Fruit fly (Drosophila melanogaster) whole organism, embryonic: ENCODE data around the gene CG12948.

Experiments
- Asciz ChIP-seq: fragments of 200-800 bp; sonication (Bioruptor generic); optimal IDR thresholded peaks from 2 replicates; lab custom pipeline; 2017; ENCODE audit warnings: missing biosample characterization, mild to moderate bottlenecking, missing genetic modification characterization, missing genetic modification reagents
- CG10274 ChIP-seq: fragments of 200-800 bp; sonication (Bioruptor generic); optimal IDR thresholded peaks from 3 replicates; lab custom pipeline; 2017; ENCODE audit warnings: missing biosample characterization, mild to moderate bottlenecking, missing genetic modification characterization
- CG10959 ChIP-seq: fragments of 200-800 bp; sonication (Bioruptor generic); IDR thresholded peaks from 2 replicates; pipeline ENCODE4 v1.3.6; 2022; ENCODE audit warnings: missing biosample characterization, missing genetic modification characterization
- CG10979 ChIP-seq: fragments of 200-800 bp; sonication (Bioruptor generic); optimal IDR thresholded peaks from 2 replicates; lab custom pipeline; 2018; ENCODE audit warnings: missing biosample characterization, mild to moderate bottlenecking, missing genetic modification characterization, moderate library complexity
- CG12769 ChIP-seq: fragments of 200-800 bp; sonication (Bioruptor generic); optimal IDR thresholded peaks from 2 replicates; lab custom pipeline; 2019; ENCODE audit warnings: missing biosample characterization, mild to moderate bottlenecking, missing genetic modification characterization, moderate library complexity
- CG13424 ChIP-seq: fragments of 200-800 bp; sonication (Bioruptor generic); optimal IDR thresholded peaks from 2 replicates; lab custom pipeline; 2019; ENCODE audit warnings: missing biosample characterization, mild to moderate bottlenecking, missing genetic modification characterization, moderate library complexity
- CG15696 ChIP-seq: fragments of 200-800 bp; sonication (Bioruptor generic); optimal IDR thresholded peaks from 2 replicates; lab custom pipeline; 2019; ENCODE audit warnings: missing biosample characterization, mild to moderate bottlenecking, missing genetic modification characterization, moderate library complexity
- CG1602 ChIP-seq: fragments of 200-800 bp; sonication (Bioruptor generic); optimal IDR thresholded peaks from 3 replicates; lab custom pipeline; 2016; ENCODE audit warnings: missing biosample characterization, missing genetic modification characterization
- CG17802 ChIP-seq: fragments of 200-800 bp; sonication (Bioruptor generic); optimal IDR thresholded peaks from 2 replicates; lab custom pipeline; 2018; ENCODE audit warnings: missing biosample characterization, mild to moderate bottlenecking, missing genetic modification characterization, moderate library complexity
- CG17829 ChIP-seq: fragments of 200-800 bp; optimal IDR thresholded peaks from 2 replicates; lab custom pipeline; 2019; ENCODE audit warnings: missing biosample characterization, mild to moderate bottlenecking, missing genetic modification characterization, moderate library complexity
- CG18011 ChIP-seq: fragments of 200-800 bp; sonication (Bioruptor generic); optimal IDR thresholded peaks from 2 replicates; lab custom pipeline; 2017; ENCODE audit warnings: missing biosample characterization, missing genetic modification characterization, mild to moderate bottlenecking, moderate library complexity, missing genotype
- CG33213 ChIP-seq: fragments of 200-800 bp; sonication (Bioruptor generic); optimal IDR thresholded peaks from 3 replicates; lab custom pipeline; 2016; ENCODE audit warnings: missing biosample characterization, missing genetic modification characterization
- CG33557 ChIP-seq: fragments of 200-800 bp; sonication (Bioruptor generic); optimal IDR thresholded peaks from 2 replicates; lab custom pipeline; 2019; ENCODE audit warnings: missing biosample characterization, mild to moderate bottlenecking, missing genetic modification characterization, moderate library complexity
- CG4328 ChIP-seq: fragments of 200-800 bp; sonication (Bioruptor generic); optimal IDR thresholded peaks from 3 replicates; lab custom pipeline; 2017; ENCODE audit warnings: missing biosample characterization, missing genetic modification reagents, missing genetic modification characterization
- CG6683 ChIP-seq: fragments of 200-800 bp; sonication (Bioruptor generic); optimal IDR thresholded peaks from 2 replicates; lab custom pipeline; 2017; ENCODE audit warnings: missing biosample characterization, mild to moderate bottlenecking, missing genetic modification characterization, missing genetic modification reagents
- CG7928 ChIP-seq: fragments of 200-800 bp; sonication (Bioruptor generic); optimal IDR thresholded peaks from 2 replicates; lab custom pipeline; 2017; ENCODE audit warnings: missing biosample characterization, mild to moderate bottlenecking, missing genetic modification characterization
- CG7963 ChIP-seq: fragments of 200-800 bp; sonication (Bioruptor generic); IDR thresholded peaks from 3 replicates; pipeline ENCODE4 v1.3.6; 2022; ENCODE audit warnings: missing biosample characterization, missing genetic modification characterization; ENCODE audit not compliant: partially characterized antibody
- CHES-1-like ChIP-seq: fragments of 200-800 bp; sonication (Bioruptor generic); optimal IDR thresholded peaks from 2 replicates; lab custom pipeline; 2016; ENCODE audit warnings: missing biosample characterization, missing genetic modification characterization
- D19B ChIP-seq: fragments of 200-800 bp; sonication (Bioruptor generic); optimal IDR thresholded peaks from 2 replicates; lab custom pipeline; 2017; ENCODE audit warnings: missing biosample characterization, mild to moderate bottlenecking, missing genetic modification characterization
- Doc3 ChIP-seq: fragments of 200-800 bp; sonication (Bioruptor generic); IDR thresholded peaks from 3 replicates; pipeline ENCODE4 v1.3.6; 2022; ENCODE audit warnings: missing biosample characterization, missing genetic modification characterization; ENCODE audit not compliant: partially characterized antibody
- Dref ChIP-seq: fragments of 200-800 bp; sonication (Bioruptor generic); IDR thresholded peaks from 2 replicates; pipeline ENCODE4 v1.3.6; 2022; ENCODE audit warnings: missing biosample characterization, missing genetic modification characterization
- Jarid2 ChIP-seq: fragments of 200-800 bp; sonication (Bioruptor generic); optimal IDR thresholded peaks from 3 replicates; lab custom pipeline; 2017; ENCODE audit warnings: mild to moderate bottlenecking, missing biosample characterization, missing genetic modification reagents, missing genetic modification characterization
- MTF-1 ChIP-seq: fragments of 200-800 bp; sonication (Bioruptor generic); optimal IDR thresholded peaks from 2 replicates; lab custom pipeline; 2018; ENCODE audit warnings: missing biosample characterization, mild to moderate bottlenecking, missing genetic modification characterization, borderline replicate concordance
- Max ChIP-seq: fragments of 200-800 bp; sonication (Bioruptor generic); optimal IDR thresholded peaks from 2 replicates; lab custom pipeline; 2016; ENCODE audit warnings: missing biosample characterization, mild to moderate bottlenecking, missing genetic modification characterization
- NK7.1 ChIP-seq: fragments of 200-800 bp; sonication (Bioruptor generic); optimal IDR thresholded peaks from 3 replicates; lab custom pipeline; 2016; ENCODE audit warnings: missing biosample characterization, missing genetic modification characterization
- Optix ChIP-seq: fragments of 200-800 bp; sonication (Bioruptor generic); IDR thresholded peaks from 3 replicates; pipeline ENCODE4 v1.3.6; 2022; ENCODE audit warnings: missing biosample characterization, missing genetic modification characterization
- Pdp1 ChIP-seq, 2 experiments: fragments of 200-800 bp; sonication (Bioruptor generic); optimal IDR thresholded peaks; 3 replicates each; lab custom pipeline; 2016; ENCODE audit warnings: missing biosample characterization in 2 of 2, missing genetic modification characterization in 2 of 2, mild to moderate bottlenecking in 1 of 2, moderate library complexity in 1 of 2
- Ssrp ChIP-seq: fragments of 200-800 bp; sonication (Bioruptor generic); optimal IDR thresholded peaks from 2 replicates; lab custom pipeline; 2018; ENCODE audit warnings: missing biosample characterization, mild to moderate bottlenecking, missing genetic modification characterization, moderate library complexity
- Trl ChIP-seq, 3 experiments: fragments of >200 bp in 2 of 3; fragments of 200-800 bp in 1 of 3; sonication (Bioruptor generic) in 1 of 3; optimal IDR thresholded peaks; 2 replicates in 1 of 3; 3 replicates in 2 of 3; lab custom pipeline; 2016 to 2017; ENCODE audit warnings: missing biosample characterization in 1 of 3, missing genetic modification characterization in 1 of 3
- ato ChIP-seq: fragments of 200-800 bp; sonication (Bioruptor generic); IDR thresholded peaks from 2 replicates; pipeline ENCODE4 v1.3.6; 2022; ENCODE audit warnings: missing biosample characterization, missing genetic modification characterization; ENCODE audit not compliant: partially characterized antibody
- bigmax ChIP-seq: fragments of 200-800 bp; sonication (Bioruptor generic); optimal IDR thresholded peaks from 2 replicates; lab custom pipeline; 2018; ENCODE audit warnings: missing biosample characterization, mild to moderate bottlenecking, missing genetic modification characterization
- ewg ChIP-seq: fragments of 200-800 bp; sonication (Bioruptor generic); optimal IDR thresholded peaks from 3 replicates; lab custom pipeline; 2017; ENCODE audit warnings: mild to moderate bottlenecking, missing biosample characterization, missing genetic modification reagents, missing genetic modification characterization
- h ChIP-seq: fragments of >200 bp; optimal IDR thresholded peaks from 2 replicates; lab custom pipeline; 2017
- ind ChIP-seq: fragments of 200-800 bp; sonication (Bioruptor generic); optimal IDR thresholded peaks from 3 replicates; lab custom pipeline; 2016; ENCODE audit warnings: missing biosample characterization, missing genetic modification characterization
- kah ChIP-seq: fragments of 200-800 bp; sonication (Bioruptor generic); optimal IDR thresholded peaks from 2 replicates; lab custom pipeline; 2018; ENCODE audit warnings: missing biosample characterization, mild to moderate bottlenecking, missing genetic modification characterization
- klu ChIP-seq: fragments of 200-800 bp; sonication (Bioruptor generic); IDR thresholded peaks from 2 replicates; pipeline ENCODE4 v1.3.6; 2022; ENCODE audit warnings: missing biosample characterization, missing genetic modification characterization
- nerfin-1 ChIP-seq: fragments of 200-800 bp; sonication (Bioruptor generic); optimal IDR thresholded peaks from 3 replicates; lab custom pipeline; 2019; ENCODE audit warnings: missing biosample characterization, mild to moderate bottlenecking, missing genetic modification characterization, moderate library complexity
- otp ChIP-seq: fragments of 200-800 bp; sonication (Bioruptor generic); IDR thresholded peaks from 3 replicates; pipeline ENCODE4, ENCODE4 v1.3.6; 2022; ENCODE audit warnings: missing biosample characterization, missing genetic modification characterization
- pan ChIP-seq, 4 experiments: fragments of >200 bp in 3 of 4; fragments of 200-800 bp in 1 of 4; sonication (Bioruptor generic) in 1 of 4; optimal IDR thresholded peaks in 3 of 4; IDR thresholded peaks in 1 of 4; 2 replicates each; pipeline versions ENCODE4 v1.3.6 to Lab custom; 2017 to 2022; ENCODE audit warnings: missing biosample characterization in 2 of 4, missing genetic modification characterization in 2 of 4, mixed read lengths in 1 of 4
- pfk ChIP-seq: fragments of 200-800 bp; sonication (Bioruptor generic); optimal IDR thresholded peaks from 2 replicates; lab custom pipeline; 2018; ENCODE audit warnings: missing biosample characterization, mild to moderate bottlenecking, missing genetic modification characterization, moderate library complexity
- scrt ChIP-seq: fragments of 200-800 bp; sonication (Bioruptor generic); optimal IDR thresholded peaks from 2 replicates; lab custom pipeline; 2018; ENCODE audit warnings: missing biosample characterization, mild to moderate bottlenecking, missing genetic modification characterization, moderate library complexity
- sens ChIP-seq: fragments of 200-800 bp; sonication (Bioruptor generic); peaks from one replicate; lab custom pipeline; 2016; ENCODE audit warnings: missing biosample characterization, missing genetic modification characterization
- sens-2 ChIP-seq: fragments of 200-800 bp; sonication (Bioruptor generic); IDR thresholded peaks from 2 replicates; pipeline ENCODE4 v1.3.6; 2022; ENCODE audit warnings: missing biosample characterization, missing genetic modification characterization
- sima ChIP-seq: fragments of 200-800 bp; sonication (Bioruptor generic); optimal IDR thresholded peaks from 2 replicates; lab custom pipeline; 2016; ENCODE audit warnings: missing biosample characterization, missing genetic modification characterization
- tna ChIP-seq: fragments of 200-800 bp; sonication (Bioruptor generic); IDR thresholded peaks from 2 replicates; pipeline ENCODE4 v1.3.6; 2022; ENCODE audit warnings: missing biosample characterization, missing genetic modification characterization; ENCODE audit not compliant: partially characterized antibody
- twi ChIP-seq: fragments of 200-800 bp; optimal IDR thresholded peaks from 2 replicates; lab custom pipeline; 2019; ENCODE audit warnings: missing biosample characterization, mild to moderate bottlenecking, missing genetic modification characterization, moderate library complexity
- unc-4 ChIP-seq: fragments of 200-800 bp; sonication (Bioruptor generic); IDR thresholded peaks from 2 replicates; pipeline ENCODE4 v1.3.6; 2022; ENCODE audit warnings: missing biosample characterization, missing genetic modification characterization; ENCODE audit not compliant: partially characterized antibody

CG12948 gene

DNA sequence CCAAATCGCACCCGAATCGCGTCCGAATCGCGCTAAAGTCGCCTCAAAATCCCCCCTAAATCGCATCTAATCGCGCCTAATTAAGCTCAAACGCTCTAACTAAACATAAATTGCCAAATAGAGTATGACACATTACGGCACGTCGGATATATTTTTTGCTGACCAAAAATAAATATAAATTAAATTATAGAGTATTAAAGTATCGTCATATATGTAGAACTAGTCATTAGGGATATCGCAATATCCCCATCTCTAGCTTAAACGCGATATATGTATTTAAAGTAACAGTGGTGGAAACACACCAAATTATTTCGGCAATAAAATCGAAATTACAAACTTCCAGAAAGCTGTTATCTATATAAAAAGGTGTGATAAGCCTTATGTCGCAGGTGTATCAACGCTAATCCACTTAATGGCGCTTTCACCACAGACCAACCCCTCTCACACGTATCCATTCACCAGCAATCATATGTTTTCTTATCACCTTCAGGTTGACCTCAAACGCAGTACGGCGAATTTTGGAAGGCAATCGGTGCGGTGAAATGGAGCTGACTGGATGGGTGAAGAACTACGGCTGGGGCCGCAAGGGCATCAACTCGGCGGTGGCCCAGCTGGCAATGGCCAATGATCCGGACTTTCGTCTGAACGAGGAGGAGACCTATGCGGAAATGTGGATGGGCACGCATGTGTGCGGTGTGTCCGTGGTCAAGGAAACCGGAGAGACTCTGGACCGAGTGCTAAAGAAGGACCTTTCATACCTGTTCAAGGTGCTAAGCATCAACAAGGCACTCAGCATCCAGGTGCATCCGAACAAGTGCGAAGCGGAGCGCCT lies 12.0 kb upstream of the CG12948 start, which contains the start of gene Mpi (continued):
- TF ChIP-seq CG15696 (tag; lab: Kevin White, UChicago) (peak; percentile 34), Ssrp (tag; lab: Kevin White, UChicago) (no peak), ind (peak; percentile 7), bigmax (GFP tag; lab: Kevin White, UChicago) (peak; percentile 20), CG7928 (GFP tag; lab: Kevin White, UChicago) (no peak), NK7.1 (no peak), CG33557 (GFP tag; lab: Kevin White, UChicago) (no peak), CG17829 (peak; percentile 50), CG7963 (GFP tag; lab: Robert Waterston, UW) (no peak), tna (no peak), CG10979 (tag; lab: Kevin White, UChicago) (peak; percentile 44), Doc3 (peak; percentile 53; the same call in 2 of the 3 replicates), Max (GFP tag; lab: Kevin White, UChicago) (peak; percentile 70), sens (peak; percentile 81), CG6683 (no peak), D19B (no peak), sens-2 (GFP tag; lab: Robert Waterston, UW) (no peak), twi (no peak), kah (GFP tag; lab: Kevin White, UChicago) (no peak), CG10274 (GFP tag; lab: Kevin White, UChicago) (no peak), MTF-1 (no peak), CG17802 (tag; lab: Kevin White, UChicago) (peak; percentile 18), scrt (GFP tag; lab: Kevin White, UChicago) (no peak), CG1602 (peak; percentile 1), pfk (GFP tag; lab: Kevin White, UChicago) (no peak), h (no peak), Asciz (no peak), Optix (GFP tag; lab: Robert Waterston, UW) (no peak), CG18011 (GFP tag; lab: Kevin White, UChicago) (no peak), sima (GFP tag; lab: Kevin White, UChicago) (no peak), CG13424 (tag; lab: Kevin White, UChicago) (peak; percentile 49), CG33213 (no peak), ewg (GFP tag; lab: Kevin White, UChicago) (no peak), nerfin-1 (peak; percentile 8), CG4328 (GFP tag; lab: Kevin White, UChicago) (no peak), CG12769 (no peak), CHES-1-like (GFP tag; lab: Kevin White, UChicago) (no peak), klu (no peak), pan (optimal IDR thresholded peaks at IDR 0.05; lab: Kevin White, UChicago) (no peak), pan (GFP tag; optimal IDR thresholded peaks at IDR 0.05 in 1 of 2, IDR thresholded peaks at IDR 0.05 in 1 of 2) (peak in 1 of 2 experiments; percentile 28), Jarid2 (GFP tag; lab: Kevin White, UChicago) (no peak), Pdp1 (GFP tag; optimal IDR thresholded peaks at IDR 0.05; lab: Kevin White, UChicago) (peak in 1 of 2 experiments; percentile 33), Dref (GFP tag; lab: Robert Waterston, UW) (peak; percentile 62), Trl (optimal IDR thresholded peaks at IDR 0.05; lab: Kevin White, UChicago) (no peak), Trl (GFP tag; optimal IDR thresholded peaks at IDR 0.05; lab: Kevin White, UChicago) (no peak), otp (GFP tag; lab: Robert Waterston, UW) (no peak), ato (GFP tag; lab: Robert Waterston, UW) (0 out of 2 replicates have a peak, but pooled peaks have one; percentile 45), CG10959 (GFP tag; lab: Robert Waterston, UW) (no peak), unc-4 (peak; percentile 63)
